Worm (Caenorhabditis elegans) whole organism, L1 larva: ENCODE data around the gene nspe-2.

Experiments used
- ces-1 ChIP-seq: fragments of 150-350 bp; optimal IDR thresholded peaks from 2 replicates; lab custom pipeline; 2014; ENCODE audit warnings: missing biosample characterization, missing genetic modification reagents, missing genetic modification characterization
- lir-3 ChIP-seq: sonication (generic microtip); optimal IDR thresholded peaks from 2 replicates; lab custom pipeline; 2016; ENCODE audit warnings: mild to moderate bottlenecking, missing genetic modification characterization, moderate library complexity, missing compliant biosample characterization; ENCODE audit not compliant: poor library complexity
- mep-1 ChIP-seq: fragments of 150-350 bp; optimal IDR thresholded peaks from 2 replicates; lab custom pipeline; 2014; ENCODE audit warnings: missing biosample characterization, missing genetic modification characterization
- nhr-237 ChIP-seq: fragments of 150-350 bp; optimal IDR thresholded peaks from 2 replicates; lab custom pipeline; 2014; ENCODE audit warnings: missing biosample characterization, missing genetic modification characterization
- pax-3 ChIP-seq: fragments of 200-800 bp; sonication (Bioruptor generic); optimal IDR thresholded peaks from 2 replicates; lab custom pipeline; 2018; ENCODE audit warnings: mild to moderate bottlenecking, missing genetic modification characterization, moderate library complexity, missing compliant biosample characterization
- ztf-4 ChIP-seq: fragments of 150-350 bp; optimal IDR thresholded peaks from 2 replicates; lab custom pipeline; 2014; ENCODE audit warnings: missing biosample characterization, missing genetic modification characterization

ce11 chrII:12572760-12573159 is 46.4 kb downstream of the nspe-2 start, which contains the start of gene Y38E10A.35:
- TF ChIP-seq lir-3 (tag; lab: Kevin White, UChicago), result no peak
- no peak for TF ChIP-seq pax-3 (tag; lab: Kevin White, UChicago)
- TF ChIP-seq ces-1, result no peak
- TF ChIP-seq nhr-237 (tag; lab: Kevin White, UChicago), result no peak
- no peak for TF ChIP-seq mep-1
- TF ChIP-seq ztf-4 (tag; lab: Kevin White, UChicago), result no peak
